Fruit fly (Drosophila melanogaster) whole organism, embryonic: ENCODE data around the gene CG1824.

Experiments used
- Atf6 ChIP-seq: fragments of 200-800 bp; sonication (Bioruptor generic); IDR thresholded peaks from 2 replicates; pipeline ENCODE4 v1.3.6; 2022; ENCODE audit warnings: missing biosample characterization, missing genetic modification characterization
- B-H1 ChIP-seq: fragments of 200-800 bp; sonication (Bioruptor generic); IDR thresholded peaks from 3 replicates; pipeline ENCODE4 v1.3.6; 2022; ENCODE audit warnings: missing biosample characterization, missing genetic modification characterization
- B-H2 ChIP-seq: fragments of 200-800 bp; sonication (Bioruptor generic); optimal IDR thresholded peaks from 2 replicates; lab custom pipeline; 2018; ENCODE audit warnings: missing biosample characterization, mild to moderate bottlenecking, missing genetic modification characterization
- CG10543 ChIP-seq: fragments of 200-800 bp; sonication (Bioruptor generic); optimal IDR thresholded peaks from 3 replicates; lab custom pipeline; 2017; ENCODE audit warnings: missing biosample characterization, mild to moderate bottlenecking, missing genetic modification characterization, moderate library complexity
- CG11085 ChIP-seq: fragments of 200-800 bp; sonication (Bioruptor generic); IDR thresholded peaks from 2 replicates; pipeline ENCODE4 v1.3.6; 2022; ENCODE audit warnings: missing biosample characterization, missing genetic modification characterization
- CG11247 ChIP-seq: fragments of 200-800 bp; sonication (Bioruptor generic); IDR thresholded peaks from 2 replicates; pipeline ENCODE4 v1.3.6; 2022; ENCODE audit warnings: missing biosample characterization, missing genetic modification characterization
- CG13123 ChIP-seq: fragments of 200-800 bp; sonication (Bioruptor generic); optimal IDR thresholded peaks from 2 replicates; lab custom pipeline; 2016; ENCODE audit warnings: missing biosample characterization, missing genetic modification characterization
- CG16815 ChIP-seq: fragments of 200-800 bp; sonication (Bioruptor generic); optimal IDR thresholded peaks from 3 replicates; lab custom pipeline; 2017; ENCODE audit warnings: missing biosample characterization, mild to moderate bottlenecking, missing genetic modification characterization
- CG16863 ChIP-seq: fragments of 200-800 bp; sonication (Bioruptor generic); optimal IDR thresholded peaks from 3 replicates; lab custom pipeline; 2016; ENCODE audit warnings: missing biosample characterization, missing genetic modification characterization
- CG17186 ChIP-seq: fragments of 200-800 bp; sonication (Bioruptor generic); optimal IDR thresholded peaks from 3 replicates; lab custom pipeline; 2017; ENCODE audit warnings: missing biosample characterization, missing genetic modification reagents, missing genetic modification characterization
- CG17912 ChIP-seq: fragments of 200-800 bp; sonication (Bioruptor generic); optimal IDR thresholded peaks from 2 replicates; lab custom pipeline; 2018; ENCODE audit warnings: missing biosample characterization, mild to moderate bottlenecking, missing genetic modification characterization
- CG18262 ChIP-seq: fragments of 200-800 bp; optimal IDR thresholded peaks from 3 replicates; lab custom pipeline; 2019; ENCODE audit warnings: missing biosample characterization, mild to moderate bottlenecking, missing genetic modification characterization, moderate library complexity
- CG3163 ChIP-seq: fragments of 200-800 bp; sonication (Bioruptor generic); optimal IDR thresholded peaks from 3 replicates; lab custom pipeline; 2016; ENCODE audit warnings: missing biosample characterization, missing genetic modification characterization
- CG42726 ChIP-seq: fragments of 200-800 bp; sonication (Bioruptor generic); IDR thresholded peaks from 2 replicates; pipeline ENCODE4 v1.3.6; 2022; ENCODE audit warnings: missing biosample characterization, missing genetic modification characterization; ENCODE audit not compliant: partially characterized antibody
- CG43689 ChIP-seq: fragments of 200-800 bp; sonication (Bioruptor generic); IDR thresholded peaks from 2 replicates; pipeline ENCODE4 v1.3.6; 2022; ENCODE audit warnings: missing biosample characterization, missing genetic modification characterization
- CG7963 ChIP-seq: fragments of 200-800 bp; sonication (Bioruptor generic); IDR thresholded peaks from 3 replicates; pipeline ENCODE4 v1.3.6; 2022; ENCODE audit warnings: missing biosample characterization, missing genetic modification characterization; ENCODE audit not compliant: partially characterized antibody
- CG7987 ChIP-seq: fragments of 200-800 bp; sonication (Bioruptor generic); optimal IDR thresholded peaks from 2 replicates; lab custom pipeline; 2018; ENCODE audit warnings: missing biosample characterization, mild to moderate bottlenecking, missing genetic modification characterization, moderate library complexity
- CG9609 ChIP-seq: fragments of 200-800 bp; sonication (Bioruptor generic); optimal IDR thresholded peaks from 3 replicates; lab custom pipeline; 2016; ENCODE audit warnings: missing biosample characterization, missing genetic modification characterization
- CG9727 ChIP-seq: fragments of 200-800 bp; sonication (Bioruptor generic); optimal IDR thresholded peaks from 3 replicates; lab custom pipeline; 2017; ENCODE audit warnings: missing biosample characterization, mild to moderate bottlenecking, missing genetic modification characterization
- CoRest ChIP-seq: fragments of 200-800 bp; sonication (Bioruptor generic); optimal IDR thresholded peaks from 3 replicates; lab custom pipeline; 2018; ENCODE audit warnings: missing biosample characterization, mild to moderate bottlenecking, missing genetic modification characterization, moderate library complexity
- Dfd ChIP-seq, 2 experiments: fragments of >200 bp; optimal IDR thresholded peaks; 2 replicates each; lab custom pipeline; 2017; ENCODE audit warnings: missing biosample characterization in 2 of 2, missing genetic modification characterization in 2 of 2
- GATAe ChIP-seq: fragments of 200-800 bp; sonication (Bioruptor generic); conservative IDR thresholded peaks from 2 replicates; pipeline ENCODE4 v1.3.6; 2022; ENCODE audit warnings: missing biosample characterization, missing genetic modification characterization
- Max ChIP-seq: fragments of 200-800 bp; sonication (Bioruptor generic); optimal IDR thresholded peaks from 2 replicates; lab custom pipeline; 2016; ENCODE audit warnings: missing biosample characterization, mild to moderate bottlenecking, missing genetic modification characterization
- Nf-YA ChIP-seq: fragments of 200-800 bp; sonication (Bioruptor generic); IDR thresholded peaks from 2 replicates; pipeline ENCODE4 v1.3.6; 2022; ENCODE audit warnings: missing biosample characterization, missing genetic modification characterization
- Oaz ChIP-seq: fragments of 200-800 bp; sonication (Bioruptor generic); IDR thresholded peaks from 2 replicates; pipeline ENCODE4 v1.3.6; 2022; ENCODE audit warnings: missing biosample characterization, missing genetic modification characterization
- Rfx ChIP-seq: fragments of 200-800 bp; sonication (Bioruptor generic); IDR thresholded peaks from 2 replicates; pipeline ENCODE4 v1.3.6; 2022; ENCODE audit warnings: missing biosample characterization, missing genetic modification characterization
- Side ChIP-seq: fragments of 200-800 bp; sonication (Bioruptor generic); optimal IDR thresholded peaks from 2 replicates; lab custom pipeline; 2016; ENCODE audit warnings: missing biosample characterization, missing genetic modification characterization
- Usf ChIP-seq: fragments of 200-800 bp; sonication (Bioruptor generic); optimal IDR thresholded peaks from 2 replicates; lab custom pipeline; 2017; ENCODE audit warnings: missing genotype, missing biosample characterization, missing genetic modification characterization
- ab ChIP-seq: fragments of 200-800 bp; sonication (Bioruptor generic); optimal IDR thresholded peaks from 2 replicates; lab custom pipeline; 2016; ENCODE audit warnings: missing biosample characterization, missing genetic modification characterization
- ase ChIP-seq: fragments of 200-800 bp; sonication (Bioruptor generic); IDR thresholded peaks from 3 replicates; pipeline ENCODE4 v1.3.6; 2022; ENCODE audit warnings: missing biosample characterization, missing genetic modification characterization
- cas ChIP-seq: fragments of 200-800 bp; sonication (Bioruptor generic); IDR thresholded peaks from 2 replicates; pipeline ENCODE4 v1.3.6; 2022; ENCODE audit warnings: missing biosample characterization, missing genetic modification characterization
- caup ChIP-seq: fragments of 200-800 bp; sonication (Bioruptor generic); optimal IDR thresholded peaks from 3 replicates; lab custom pipeline; 2017; ENCODE audit warnings: missing biosample characterization, mild to moderate bottlenecking, missing genetic modification characterization, moderate library complexity; ENCODE audit not compliant: severe bottlenecking
- da ChIP-seq: fragments of 200-800 bp; sonication (Bioruptor generic); optimal IDR thresholded peaks from 2 replicates; lab custom pipeline; 2016; ENCODE audit warnings: missing biosample characterization, missing genetic modification characterization
- fd64A ChIP-seq: fragments of 200-800 bp; sonication (Bioruptor generic); optimal IDR thresholded peaks from 3 replicates; lab custom pipeline; 2018; ENCODE audit warnings: missing biosample characterization, mild to moderate bottlenecking, missing genetic modification characterization
- gcm2 ChIP-seq: fragments of 200-800 bp; sonication (Bioruptor generic); optimal IDR thresholded peaks from 2 replicates; lab custom pipeline; 2016; ENCODE audit warnings: missing biosample characterization, missing genetic modification characterization
- gfzf ChIP-seq: fragments of 200-800 bp; sonication (Bioruptor generic); optimal IDR thresholded peaks from 2 replicates; lab custom pipeline; 2016; ENCODE audit warnings: missing biosample characterization, mild to moderate bottlenecking, missing genetic modification characterization, moderate library complexity
- grn ChIP-seq: fragments of 200-800 bp; sonication (Bioruptor generic); optimal IDR thresholded peaks from 3 replicates; lab custom pipeline; 2017; ENCODE audit warnings: missing biosample characterization, missing genetic modification characterization
- hbn ChIP-seq: fragments of 200-800 bp; sonication (Bioruptor generic); IDR thresholded peaks from 2 replicates; pipeline ENCODE4 v1.3.6; 2022; ENCODE audit warnings: missing biosample characterization, missing genetic modification characterization; ENCODE audit not compliant: partially characterized antibody
- kni ChIP-seq: fragments of 200-800 bp; sonication (Bioruptor generic); optimal IDR thresholded peaks from 3 replicates; lab custom pipeline; 2017; ENCODE audit warnings: mild to moderate bottlenecking, missing biosample characterization, missing genetic modification reagents, missing genetic modification characterization
- knrl ChIP-seq: fragments of 200-800 bp; sonication (Bioruptor generic); IDR thresholded peaks from 3 replicates; pipeline ENCODE4 v1.3.6; 2022; ENCODE audit warnings: missing biosample characterization, missing genetic modification characterization; ENCODE audit not compliant: partially characterized antibody
- nom ChIP-seq: fragments of 200-800 bp; sonication (Bioruptor generic); optimal IDR thresholded peaks from 2 replicates; lab custom pipeline; 2017; ENCODE audit warnings: missing biosample characterization, missing genetic modification characterization, mild to moderate bottlenecking, moderate library complexity, missing genetic modification reagents
- onecut ChIP-seq: fragments of 200-800 bp; sonication (Bioruptor generic); IDR thresholded peaks from 2 replicates; pipeline ENCODE4 v1.3.6; 2022; ENCODE audit warnings: missing biosample characterization, missing genetic modification characterization
- pho ChIP-seq: fragments of 200-800 bp; sonication (Bioruptor generic); optimal IDR thresholded peaks from 2 replicates; lab custom pipeline; 2016; ENCODE audit warnings: missing biosample characterization, missing genetic modification characterization
- pita ChIP-seq: fragments of 200-800 bp; sonication (Bioruptor generic); optimal IDR thresholded peaks from 2 replicates; lab custom pipeline; 2017; ENCODE audit warnings: missing biosample characterization, mild to moderate bottlenecking, missing genetic modification characterization
- pzg ChIP-seq: fragments of 200-800 bp; sonication (Bioruptor generic); optimal IDR thresholded peaks from 3 replicates; lab custom pipeline; 2018; ENCODE audit warnings: missing biosample characterization, mild to moderate bottlenecking, missing genetic modification characterization, moderate library complexity
- rib ChIP-seq: fragments of 200-800 bp; sonication (Bioruptor generic); IDR thresholded peaks from 2 replicates; pipeline ENCODE4 v1.3.6; 2022; ENCODE audit warnings: missing biosample characterization, missing genetic modification characterization
- sim ChIP-seq: fragments of 200-800 bp; sonication (Bioruptor generic); IDR thresholded peaks from 2 replicates; pipeline ENCODE4 v1.3.6; 2022; ENCODE audit warnings: missing biosample characterization, missing genetic modification characterization
- sob ChIP-seq: fragments of 200-800 bp; sonication (Bioruptor generic); IDR thresholded peaks from 2 replicates; pipeline ENCODE4 v1.3.6; 2022; ENCODE audit warnings: missing biosample characterization, missing genetic modification characterization
- tap ChIP-seq: fragments of 200-800 bp; optimal IDR thresholded peaks from 3 replicates; lab custom pipeline; 2019; ENCODE audit warnings: missing biosample characterization, mild to moderate bottlenecking, missing genetic modification characterization, moderate library complexity
- unpg ChIP-seq: fragments of 200-800 bp; sonication (Bioruptor generic); optimal IDR thresholded peaks from 3 replicates; lab custom pipeline; 2018; ENCODE audit warnings: missing biosample characterization, mild to moderate bottlenecking, missing genetic modification characterization, moderate library complexity
- usp ChIP-seq: fragments of >200 bp; optimal IDR thresholded peaks from 2 replicates; lab custom pipeline; 2017; ENCODE audit warnings: missing biosample characterization, missing genetic modification characterization
- yki ChIP-seq: fragments of >200 bp; optimal IDR thresholded peaks from 3 replicates; lab custom pipeline; 2018

CG1824 gene

dm6 chrX:12567663-12568062, 27.8 kb downstream of the CG1824 start (continued):
- no peak for TF ChIP-seq hbn (GFP tag; lab: Robert Waterston, UW)
- peak; percentile 35 for TF ChIP-seq CG7987 (GFP tag; lab: Kevin White, UChicago)
- TF ChIP-seq sob, result peak; percentile 86
- TF ChIP-seq CoRest (tag; lab: Kevin White, UChicago), result peak; percentile 73
- peak; percentile 66 for TF ChIP-seq onecut (GFP tag; lab: Robert Waterston, UW)
- TF ChIP-seq ab (GFP tag; lab: Kevin White, UChicago), result no peak
- no peak for TF ChIP-seq CG7963 (GFP tag; lab: Robert Waterston, UW)
- TF ChIP-seq CG18262 (tag; lab: Kevin White, UChicago), result peak; percentile 73
- peak; percentile 88 for TF ChIP-seq Atf6 (GFP tag; lab: Robert Waterston, UW)
- no peak for TF ChIP-seq gcm2 (GFP tag; lab: Kevin White, UChicago)
- TF ChIP-seq Rfx, result peak; percentile 79
- no peak for TF ChIP-seq yki (lab: Kevin White, UChicago)
- TF ChIP-seq Oaz (GFP tag; lab: Robert Waterston, UW), result peak; percentile 43; the same call in 1 of the 2 replicates
- no peak for TF ChIP-seq grn (GFP tag; lab: Kevin White, UChicago)
- no peak for TF ChIP-seq kni (GFP tag; lab: Kevin White, UChicago)
- TF ChIP-seq pzg, result no peak
- peak; percentile 85 for TF ChIP-seq unpg (GFP tag; lab: Kevin White, UChicago)
- no peak for TF ChIP-seq da (GFP tag; lab: Kevin White, UChicago)
- TF ChIP-seq pita (GFP tag; lab: Kevin White, UChicago), result no peak
- TF ChIP-seq CG17912 (GFP tag; lab: Kevin White, UChicago), result no peak
- TF ChIP-seq CG9609 (GFP tag; lab: Kevin White, UChicago), result no peak
- TF ChIP-seq gfzf, result no peak
- peak; percentile 59; the same call in 1 of the 2 replicates for TF ChIP-seq CG11085
- peak; percentile 68 for TF ChIP-seq CG11247 (GFP tag; lab: Robert Waterston, UW)
- peak; percentile 68; the same call in 2 of the 3 replicates for TF ChIP-seq B-H1 (GFP tag; lab: Robert Waterston, UW)
- TF ChIP-seq CG43689 (GFP tag; lab: Robert Waterston, UW), result peak; percentile 55; the same call in 1 of the 2 replicates
- no peak for TF ChIP-seq knrl (GFP tag; lab: Robert Waterston, UW)
- TF ChIP-seq CG16815 (GFP tag; lab: Kevin White, UChicago), result peak; percentile 25
- 0 out of 2 replicates have a peak, but pooled peaks have one; percentile 37 for TF ChIP-seq sim (GFP tag; lab: Robert Waterston, UW)
- TF ChIP-seq CG3163 (GFP tag; lab: Kevin White, UChicago), result no peak
- peak; percentile 26 for TF ChIP-seq CG13123 (GFP tag; lab: Kevin White, UChicago)
- peak; percentile 93 for TF ChIP-seq B-H2 (GFP tag; lab: Kevin White, UChicago)
- TF ChIP-seq Nf-YA (GFP tag; lab: Robert Waterston, UW), result no peak
- peak; percentile 61 for TF ChIP-seq rib
- no peak; the same call in 2 of the 3 replicates for TF ChIP-seq ase (GFP tag; lab: Robert Waterston, UW)
- TF ChIP-seq nom (GFP tag; lab: Kevin White, UChicago), result peak; percentile 37
- no peak for TF ChIP-seq usp (GFP tag; lab: Kevin White, UChicago)
- peak; percentile 48 for TF ChIP-seq Max (GFP tag; lab: Kevin White, UChicago)
- no peak for TF ChIP-seq Usf (GFP tag; lab: Kevin White, UChicago)
- no peak for TF ChIP-seq pho (GFP tag; lab: Kevin White, UChicago)
- TF ChIP-seq GATAe, result no peak
- TF ChIP-seq Side (GFP tag; lab: Kevin White, UChicago), result no peak
- TF ChIP-seq fd64A (GFP tag; lab: Kevin White, UChicago), result no peak
- TF ChIP-seq CG10543 (GFP tag; lab: Kevin White, UChicago), result peak; percentile 80
- no peak for TF ChIP-seq CG42726 (GFP tag; lab: Robert Waterston, UW)
- TF ChIP-seq tap (tag; lab: Kevin White, UChicago), result peak; percentile 74
- TF ChIP-seq caup, result peak; percentile 87
- no peak for TF ChIP-seq CG17186 (GFP tag; lab: Kevin White, UChicago)
- TF ChIP-seq Dfd (GFP tag; optimal IDR thresholded peaks at IDR 0.05; lab: Kevin White, UChicago), result no peak
- peak; percentile 71 for TF ChIP-seq cas (GFP tag; lab: Robert Waterston, UW)
- peak; percentile 73 for TF ChIP-seq CG9727 (GFP tag; lab: Kevin White, UChicago)
- TF ChIP-seq CG16863 (GFP tag; lab: Kevin White, UChicago), result no peak
